Fruit fly (Drosophila melanogaster): ENCODE results near the gene CG46465.

CG46465 gene

dm6 chr2L:18990720-18991119, 1.6 kb upstream of the CG46465 start, which contains the start of gene CG15169:
Gene CG15169, plus strand, starts transcription at chr2L:18991020.
- TF ChIP-seq Clk (GFP tag; optimal IDR thresholded peaks at IDR 0.05) (no peak), toe (GFP tag; optimal IDR thresholded peaks at IDR 0.05) (no peak), CG7101 (tag; optimal IDR thresholded peaks at IDR 0.05) (no peak), CG1620 (GFP tag; optimal IDR thresholded peaks at IDR 0.05) (no peak), kay (GFP tag; ENCODE audit: borderline replicate concordance) (no peak), CG11617 (GFP tag; optimal IDR thresholded peaks at IDR 0.05) (no peak), CG12768 (GFP tag; optimal IDR thresholded peaks at IDR 0.05) (no peak), CG14711 (tag; optimal IDR thresholded peaks at IDR 0.05) (no peak), Crg-1 (GFP tag; optimal IDR thresholded peaks at IDR 0.05) (no peak), ovo (GFP tag; optimal IDR thresholded peaks at IDR 0.05) (no peak), cnc (optimal IDR thresholded peaks at IDR 0.05) (no peak), bab1 (GFP tag; optimal IDR thresholded peaks at IDR 0.05) (no peak), CG5204 (GFP tag; optimal IDR thresholded peaks at IDR 0.05) (no peak), tj (GFP tag; optimal IDR thresholded peaks at IDR 0.05) (no peak), CG7045 (GFP tag; optimal IDR thresholded peaks at IDR 0.05) (no peak), Mnt (GFP tag; optimal IDR thresholded peaks at IDR 0.05) (no peak), Hr96 (GFP tag; optimal IDR thresholded peaks at IDR 0.05) (no peak), pad (GFP tag; optimal IDR thresholded peaks at IDR 0.05) (no peak)

dm6 chr2L:18995660-18996417, 3.5 kb downstream of the CG46465 start, which contains the start of gene CG10650:
Gene CG10650, minus strand, starts transcription at chr2L:18995934.
- peak; percentile 79 for TF ChIP-seq cic (GFP tag; optimal IDR thresholded peaks at IDR 0.05)
- TF ChIP-seq CG7045 (GFP tag; optimal IDR thresholded peaks at IDR 0.05), result no peak
- TF ChIP-seq cnc (optimal IDR thresholded peaks at IDR 0.05), result no peak
- no peak for TF ChIP-seq ovo (GFP tag; optimal IDR thresholded peaks at IDR 0.05)
- TF ChIP-seq CG14711 (tag; optimal IDR thresholded peaks at IDR 0.05), result no peak
- TF ChIP-seq kay (GFP tag; ENCODE audit: borderline replicate concordance), result peak; percentile 92
- TF ChIP-seq bab1 (GFP tag; optimal IDR thresholded peaks at IDR 0.05), result no peak
- TF ChIP-seq Mnt (GFP tag; optimal IDR thresholded peaks at IDR 0.05), result peak; percentile 48

dm6 chr2L:18997148-18997547, 4.9 kb downstream of the CG46465 start, which contains the start of gene CG31792:
Gene CG31792, plus strand, starts transcription at chr2L:18997448.
- TF ChIP-seq CG7045 (GFP tag; optimal IDR thresholded peaks at IDR 0.05) (no peak), tj (GFP tag; optimal IDR thresholded peaks at IDR 0.05) (no peak), CG5204 (GFP tag; optimal IDR thresholded peaks at IDR 0.05) (no peak), kay (GFP tag; ENCODE audit: borderline replicate concordance) (no peak), Clk (GFP tag; optimal IDR thresholded peaks at IDR 0.05) (no peak), bab1 (GFP tag; optimal IDR thresholded peaks at IDR 0.05) (no peak), cic (GFP tag; optimal IDR thresholded peaks at IDR 0.05) (no peak), Crg-1 (GFP tag; optimal IDR thresholded peaks at IDR 0.05) (no peak), Mnt (GFP tag; optimal IDR thresholded peaks at IDR 0.05) (no peak), Hr96 (GFP tag; optimal IDR thresholded peaks at IDR 0.05) (no peak)

dm6 chr2L:19002468-19002867, 10.2 kb downstream of the CG46465 start:
- TF ChIP-seq CG11617 (GFP tag; optimal IDR thresholded peaks at IDR 0.05), result no peak
- no peak for TF ChIP-seq kay (GFP tag; ENCODE audit: borderline replicate concordance)
- TF ChIP-seq Hr96 (GFP tag; optimal IDR thresholded peaks at IDR 0.05), result no peak
- no peak for TF ChIP-seq Clk (GFP tag; optimal IDR thresholded peaks at IDR 0.05)
- TF ChIP-seq CG14711 (tag; optimal IDR thresholded peaks at IDR 0.05), result no peak
- TF ChIP-seq cnc (optimal IDR thresholded peaks at IDR 0.05), result no peak
- no peak for TF ChIP-seq CG7101 (tag; optimal IDR thresholded peaks at IDR 0.05)
- no peak for TF ChIP-seq CG12768 (GFP tag; optimal IDR thresholded peaks at IDR 0.05)
- no peak for TF ChIP-seq Crg-1 (GFP tag; optimal IDR thresholded peaks at IDR 0.05)
- no peak for TF ChIP-seq ovo (GFP tag; optimal IDR thresholded peaks at IDR 0.05)
- no peak for TF ChIP-seq tj (GFP tag; optimal IDR thresholded peaks at IDR 0.05)
- TF ChIP-seq bab1 (GFP tag; optimal IDR thresholded peaks at IDR 0.05), result no peak
- no peak for TF ChIP-seq CG5204 (GFP tag; optimal IDR thresholded peaks at IDR 0.05)
- no peak for TF ChIP-seq toe (GFP tag; optimal IDR thresholded peaks at IDR 0.05)
- no peak for TF ChIP-seq Mnt (GFP tag; optimal IDR thresholded peaks at IDR 0.05)
- no peak for TF ChIP-seq pad (GFP tag; optimal IDR thresholded peaks at IDR 0.05)
- no peak for TF ChIP-seq cic (GFP tag; optimal IDR thresholded peaks at IDR 0.05)

dm6 chr2L:19002959-19003371, 10.7 kb downstream of the CG46465 start, which contains the start of gene CG31793:
Gene CG31793, plus strand, starts transcription at chr2L:19003367.
- TF ChIP-seq Crg-1 (GFP tag; optimal IDR thresholded peaks at IDR 0.05) (peak; percentile 55), Clk (GFP tag; optimal IDR thresholded peaks at IDR 0.05) (no peak), cic (GFP tag; optimal IDR thresholded peaks at IDR 0.05) (peak; percentile 89), CG33017 (tag; optimal IDR thresholded peaks at IDR 0.05) (peak; percentile 56), CG7045 (GFP tag; optimal IDR thresholded peaks at IDR 0.05) (peak; percentile 47), bab1 (GFP tag; optimal IDR thresholded peaks at IDR 0.05) (peak; percentile 84), CG1620 (GFP tag; optimal IDR thresholded peaks at IDR 0.05) (no peak), Hr96 (GFP tag; optimal IDR thresholded peaks at IDR 0.05) (no peak), Mnt (GFP tag; optimal IDR thresholded peaks at IDR 0.05) (no peak), CG14711 (tag; optimal IDR thresholded peaks at IDR 0.05) (peak; percentile 68), CG5204 (GFP tag; optimal IDR thresholded peaks at IDR 0.05) (peak; percentile 12), kay (GFP tag; ENCODE audit: borderline replicate concordance) (no peak), ovo (GFP tag; optimal IDR thresholded peaks at IDR 0.05) (peak; percentile 61), CG7101 (tag; optimal IDR thresholded peaks at IDR 0.05) (peak; percentile 85), cnc (optimal IDR thresholded peaks at IDR 0.05) (no peak), pad (GFP tag; optimal IDR thresholded peaks at IDR 0.05) (peak; percentile 23), CG11617 (GFP tag; optimal IDR thresholded peaks at IDR 0.05) (peak; percentile 79), toe (GFP tag; optimal IDR thresholded peaks at IDR 0.05) (peak; percentile 18), CG12768 (GFP tag; optimal IDR thresholded peaks at IDR 0.05) (no peak), tj (GFP tag; optimal IDR thresholded peaks at IDR 0.05) (no peak)

Measured in whole organism, adult.